Worm (Caenorhabditis elegans) whole organism, L4/young adult: ENCODE results near the gene C16C8.4.

Experiments used
- W03F9.2 ChIP-seq: fragments of 150-350 bp; optimal IDR thresholded peaks from 2 replicates; lab custom pipeline; 2014; ENCODE audit warnings: missing biosample characterization, missing genetic modification characterization
- dao-5 ChIP-seq: sonication (generic microtip); optimal IDR thresholded peaks from 2 replicates; lab custom pipeline; 2016; ENCODE audit warnings: missing genotype, missing genetic modification characterization, moderate library complexity, missing compliant biosample characterization
- him-1 ChIP-seq: sonication (generic microtip); optimal IDR thresholded peaks from 2 replicates; lab custom pipeline; 2016; ENCODE audit warnings: missing genotype, missing genetic modification reagents, missing genetic modification characterization, missing compliant biosample characterization

DNA sequence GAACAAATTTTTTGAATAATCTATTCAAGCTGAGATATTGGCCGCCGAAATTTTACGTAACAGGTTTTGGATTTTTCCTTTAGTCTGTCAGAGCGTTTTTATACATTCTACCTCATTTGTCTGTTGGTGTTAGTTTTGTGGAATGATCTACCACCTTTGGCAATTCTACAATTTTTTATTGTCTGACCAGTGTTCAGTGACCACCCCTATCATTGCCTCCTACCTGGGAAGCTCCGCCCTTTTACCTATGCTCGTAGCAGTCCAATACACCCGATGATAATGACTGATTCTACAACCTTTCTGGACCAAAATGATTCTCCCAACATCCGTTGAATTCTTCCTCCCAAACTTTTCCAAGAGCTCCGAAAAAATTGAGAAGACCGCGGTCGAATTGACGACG, 29.6 kb upstream of the C16C8.4 start, which contains the start of gene sdz-32:
- TF ChIP-seq dao-5 (tag; lab: Kevin White, UChicago): no peak
- TF ChIP-seq him-1 (tag; lab: Kevin White, UChicago): no peak
- TF ChIP-seq W03F9.2 (tag; lab: Kevin White, UChicago): no peak
